Worm (Caenorhabditis elegans): ENCODE results near the gene Y45F10B.9.

DNA sequence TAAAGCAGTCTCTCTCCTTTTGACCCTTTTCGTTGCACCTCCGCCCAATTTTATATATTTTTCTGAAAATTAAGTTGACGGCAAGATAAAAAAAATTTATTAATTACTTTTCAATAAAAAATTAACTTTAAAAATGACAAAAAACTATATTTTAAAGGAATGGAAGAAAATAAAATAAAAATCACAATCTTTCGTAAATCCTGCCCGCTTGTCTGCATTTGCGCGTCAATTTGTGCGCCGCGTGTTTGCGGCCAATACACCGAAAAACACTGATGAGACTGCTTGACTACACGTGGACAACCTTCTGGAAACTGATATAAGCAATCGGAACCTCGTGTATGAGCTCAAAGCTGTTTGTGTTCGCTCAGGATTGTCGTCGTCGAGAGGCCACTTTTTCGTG, 39.3 kb upstream of the Y45F10B.9 start, which contains the start of gene C08F11.7:
- TF ChIP-seq ama-1 (optimal IDR thresholded peaks at IDR 0.05) (no peak), elt-3 (tag; optimal IDR thresholded peaks at IDR 0.05) (no peak), unc-62 (GFP tag; optimal IDR thresholded peaks at IDR 0.05) (no peak), unc-39 (tag; optimal IDR thresholded peaks at IDR 0.05) (no peak)

All from whole organism, L3 larva.